Worm (Caenorhabditis elegans): Measurements from ENCODE around the gene ZC8.6.
A peak's percentile ranks its signal among the peaks of the same experiment; 100 is the strongest.

DNA sequence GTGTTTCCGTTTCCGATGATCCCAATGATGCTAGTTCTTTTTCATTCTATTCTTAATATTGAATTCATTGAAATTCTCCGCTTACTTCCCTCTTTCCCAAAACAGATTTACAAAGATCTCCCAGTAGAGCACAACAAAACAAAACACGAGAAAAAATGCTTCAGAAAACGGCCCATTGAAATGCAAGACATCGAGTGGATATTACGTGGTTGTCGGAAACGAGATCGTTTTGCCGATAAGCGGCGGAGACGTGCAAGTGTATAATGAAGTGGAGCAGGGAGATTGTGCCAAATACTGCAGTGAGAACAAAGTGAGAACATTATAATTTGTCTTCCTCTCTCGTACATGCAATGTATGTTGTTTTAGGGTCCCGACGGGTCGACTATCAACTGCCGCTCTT lies 29.1 kb upstream of the ZC8.6 start:
- TF ChIP-seq fos-1 (tag; optimal IDR thresholded peaks at IDR 0.05) (no peak), nhr-23 (tag; optimal IDR thresholded peaks at IDR 0.05) (no peak), nfya-1 (tag; optimal IDR thresholded peaks at IDR 0.05; ENCODE audit: insufficient read depth) (no peak), nhr-25 (tag; optimal IDR thresholded peaks at IDR 0.05) (no peak), elt-1 (tag; optimal IDR thresholded peaks at IDR 0.05) (peak; percentile 74), ama-1 (optimal IDR thresholded peaks at IDR 0.05) (no peak)

All from whole organism, L3 larva.